Worm (Caenorhabditis elegans) whole organism, L4 larva: ENCODE measurements around the gene sav-1.

Experiments used
- F10B5.3 ChIP-seq: sonication (generic microtip); optimal IDR thresholded peaks from 2 replicates; lab custom pipeline; 2016; ENCODE audit warnings: mild to moderate bottlenecking, missing genetic modification characterization, missing compliant biosample characterization
- F26F4.8 ChIP-seq: fragments of 200-800 bp; sonication (Bioruptor generic); conservative IDR thresholded peaks from 2 replicates; pipeline ENCODE4 v1.3.6; 2022; ENCODE audit warnings: missing genetic modification characterization, missing compliant biosample characterization
- F37D6.2 ChIP-seq: sonication (generic microtip); optimal IDR thresholded peaks from 2 replicates; lab custom pipeline; 2016; ENCODE audit warnings: mild to moderate bottlenecking, missing genetic modification characterization, missing compliant biosample characterization
- R02D3.7 ChIP-seq: fragments of 150-350 bp; sonication (generic microtip); optimal IDR thresholded peaks from 3 replicates; lab custom pipeline; 2014; ENCODE audit warnings: missing biosample characterization, missing genetic modification characterization
- T20F7.1 ChIP-seq: fragments of 200-800 bp; sonication (Bioruptor generic); optimal IDR thresholded peaks from 2 replicates; lab custom pipeline; 2018; ENCODE audit warnings: mild to moderate bottlenecking, missing genetic modification characterization, missing compliant biosample characterization
- Y105C5A.15 ChIP-seq: fragments of 200-800 bp; sonication (Bioruptor generic); IDR thresholded peaks from 2 replicates; pipeline ENCODE4 v1.3.6; 2022; ENCODE audit warnings: missing genetic modification characterization, missing compliant biosample characterization
- Y48G9A.11 ChIP-seq: fragments of 200-800 bp; sonication (Bioruptor generic); IDR thresholded peaks from 2 replicates; pipeline ENCODE4 v1.3.6; 2022; ENCODE audit warnings: missing genetic modification reagents, missing genetic modification characterization, missing compliant biosample characterization
- ZK337.2 ChIP-seq: fragments of 200-800 bp; sonication (Bioruptor generic); IDR thresholded peaks from 2 replicates; pipeline ENCODE4 v1.3.6; 2022; ENCODE audit warnings: missing genetic modification reagents, missing genetic modification characterization, missing compliant biosample characterization
- ZK546.5 ChIP-seq, 2 experiments: sonication (generic microtip); optimal IDR thresholded peaks; 2 replicates each; lab custom pipeline; 2017; ENCODE audit warnings: missing biosample characterization in 2 of 2, missing genetic modification characterization in 2 of 2
- aly-2 ChIP-seq: sonication (generic microtip); optimal IDR thresholded peaks from 2 replicates; lab custom pipeline; 2018; ENCODE audit warnings: missing biosample characterization, missing genetic modification characterization
- arid-1 ChIP-seq: fragments of 200-800 bp; sonication (Bioruptor generic); conservative IDR thresholded peaks from 2 replicates; pipeline ENCODE4 v1.3.6; 2022; ENCODE audit warnings: missing genetic modification reagents, missing genetic modification characterization, missing compliant biosample characterization
- ceh-32 ChIP-seq: sonication (generic microtip); optimal IDR thresholded peaks from 2 replicates; lab custom pipeline; 2016; ENCODE audit warnings: mild to moderate bottlenecking, missing genetic modification characterization, missing compliant biosample characterization; ENCODE audit not compliant: poor library complexity
- ceh-44 ChIP-seq: fragments of 200-800 bp; sonication (Bioruptor generic); IDR thresholded peaks from 2 replicates; pipeline ENCODE4 v1.3.6; 2022; ENCODE audit warnings: missing genetic modification reagents, missing genetic modification characterization, missing compliant biosample characterization
- ceh-62 ChIP-seq: sonication (generic microtip); optimal IDR thresholded peaks from 2 replicates; lab custom pipeline; 2017; ENCODE audit warnings: missing biosample characterization, missing genetic modification characterization
- ceh-82 ChIP-seq: sonication (generic microtip); optimal IDR thresholded peaks from 2 replicates; lab custom pipeline; 2017; ENCODE audit warnings: missing biosample characterization, missing genetic modification characterization
- ces-1 ChIP-seq: fragments of 150-350 bp; sonication (generic microtip); optimal IDR thresholded peaks from 4 replicates; lab custom pipeline; 2014; ENCODE audit warnings: missing biosample characterization, missing genetic modification reagents, missing genetic modification characterization
- ctbp-1 ChIP-seq: fragments of 200-800 bp; sonication (Bioruptor generic); IDR thresholded peaks from 2 replicates; pipeline ENCODE4 v1.3.6; 2022; ENCODE audit warnings: missing genetic modification reagents, missing genetic modification characterization, missing compliant biosample characterization
- daf-19 ChIP-seq: fragments of 200-800 bp; sonication (Bioruptor generic); conservative IDR thresholded peaks from 2 replicates; pipeline ENCODE4 v1.3.6; 2022; ENCODE audit warnings: missing genetic modification characterization, missing compliant biosample characterization
- dmd-9 ChIP-seq: fragments of 200-800 bp; sonication (Bioruptor generic); IDR thresholded peaks from 2 replicates; pipeline ENCODE4 v1.3.6; 2022; ENCODE audit warnings: missing genetic modification reagents, missing genetic modification characterization, missing compliant biosample characterization
- dpl-1 ChIP-seq: fragments of 150-350 bp; optimal IDR thresholded peaks from 2 replicates; lab custom pipeline; 2014; ENCODE audit warnings: missing biosample characterization, missing genetic modification reagents, missing genetic modification characterization
- duxl-1 ChIP-seq: sonication (generic microtip); optimal IDR thresholded peaks from 2 replicates; lab custom pipeline; 2016; ENCODE audit warnings: mild to moderate bottlenecking, missing genetic modification characterization, moderate library complexity, missing compliant biosample characterization; ENCODE audit not compliant: poor library complexity
- egl-27 ChIP-seq: sonication (generic microtip); optimal IDR thresholded peaks from 3 replicates; lab custom pipeline; 2017; ENCODE audit warnings: missing biosample characterization, missing genetic modification reagents, missing genetic modification characterization
- fos-1 ChIP-seq: fragments of 150-350 bp; optimal IDR thresholded peaks from 2 replicates; lab custom pipeline; 2014; ENCODE audit warnings: missing biosample characterization, missing genetic modification characterization
- hlh-30 ChIP-seq: sonication (generic microtip); optimal IDR thresholded peaks from 2 replicates; lab custom pipeline; 2017; ENCODE audit warnings: antibody characterized with exemption, mild to moderate bottlenecking, missing genetic modification characterization, missing compliant biosample characterization; ENCODE audit not compliant: insufficient read depth
- lim-7 ChIP-seq: fragments of 200-800 bp; sonication (Bioruptor generic); IDR thresholded peaks from 2 replicates; pipeline ENCODE4 v1.3.6; 2022; ENCODE audit warnings: missing genetic modification characterization, missing compliant biosample characterization
- lin-13 ChIP-seq: fragments of 150-350 bp; optimal IDR thresholded peaks from 2 replicates; lab custom pipeline; 2014; ENCODE audit warnings: missing biosample characterization, missing genetic modification reagents, missing genetic modification characterization
- lin-29 ChIP-seq: fragments of 200-800 bp; sonication (Bioruptor generic); IDR thresholded peaks from 2 replicates; pipeline ENCODE4 v1.3.6; 2022; ENCODE audit warnings: missing genetic modification reagents, missing genetic modification characterization, missing compliant biosample characterization
- lin-38 ChIP-seq: fragments of 200-800 bp; sonication (Bioruptor generic); IDR thresholded peaks from 2 replicates; pipeline ENCODE4 v1.3.6; 2022; ENCODE audit warnings: missing genetic modification reagents, missing genetic modification characterization, missing compliant biosample characterization
- lir-3 ChIP-seq: sonication (generic microtip); optimal IDR thresholded peaks from 2 replicates; lab custom pipeline; 2016; ENCODE audit warnings: mild to moderate bottlenecking, missing genetic modification characterization, missing compliant biosample characterization
- lsy-2 ChIP-seq, 2 experiments: fragments of 150-350 bp in 1 of 2; sonication (generic microtip) in 1 of 2; optimal IDR thresholded peaks; 2 replicates each; lab custom pipeline; 2014 to 2017; ENCODE audit warnings: missing biosample characterization in 2 of 2, missing genetic modification characterization in 2 of 2
- madf-5 ChIP-seq, 2 experiments: fragments of 200-800 bp; sonication (Bioruptor generic); IDR thresholded peaks; 2 replicates each; pipeline ENCODE4 v1.3.6; 2022; ENCODE audit warnings: missing compliant biosample characterization in 2 of 2, missing genetic modification characterization in 2 of 2
- madf-9 ChIP-seq: fragments of 200-800 bp; sonication (Bioruptor generic); conservative IDR thresholded peaks from 2 replicates; pipeline ENCODE4 v1.3.6; 2022; ENCODE audit warnings: missing genetic modification reagents, missing genetic modification characterization, missing compliant biosample characterization
- mdl-1 ChIP-seq, 2 experiments: fragments of 150-350 bp in 1 of 2; sonication (generic microtip) in 1 of 2; optimal IDR thresholded peaks; 2 replicates each; lab custom pipeline; 2014 to 2017; ENCODE audit warnings: missing biosample characterization in 2 of 2, missing genetic modification characterization in 2 of 2
- mxl-2 ChIP-seq: fragments of 200-800 bp; sonication (Bioruptor generic); conservative IDR thresholded peaks from 2 replicates; pipeline ENCODE4 v1.3.6; 2022; ENCODE audit warnings: missing genetic modification reagents, missing genetic modification characterization, missing compliant biosample characterization
- nhr-10 ChIP-seq: fragments of 150-350 bp; optimal IDR thresholded peaks from 2 replicates; lab custom pipeline; 2014; ENCODE audit warnings: missing biosample characterization, missing genetic modification characterization
- nhr-111 ChIP-seq: fragments of 200-800 bp; sonication (Bioruptor generic); optimal IDR thresholded peaks from 2 replicates; lab custom pipeline; 2018; ENCODE audit warnings: mild to moderate bottlenecking, missing genetic modification characterization, missing compliant biosample characterization
- nhr-25 ChIP-seq: sonication (generic microtip); optimal IDR thresholded peaks from 2 replicates; lab custom pipeline; 2017; ENCODE audit warnings: missing genetic modification characterization, mild to moderate bottlenecking, missing compliant biosample characterization, antibody characterized with exemption, moderate library complexity, borderline replicate concordance; ENCODE audit not compliant: insufficient read depth
- nhr-28 ChIP-seq: fragments of 150-350 bp; optimal IDR thresholded peaks from 2 replicates; lab custom pipeline; 2014; ENCODE audit warnings: missing biosample characterization, missing genetic modification characterization
- nhr-42 ChIP-seq: fragments of 200-800 bp; sonication (Bioruptor generic); IDR thresholded peaks from 2 replicates; pipeline ENCODE4 v1.3.6; 2022; ENCODE audit warnings: missing genetic modification characterization, missing compliant biosample characterization
- nhr-48 ChIP-seq: sonication (generic microtip); optimal IDR thresholded peaks from 2 replicates; lab custom pipeline; 2016; ENCODE audit warnings: mild to moderate bottlenecking, missing genetic modification characterization, missing compliant biosample characterization
- nhr-76 ChIP-seq: fragments of 150-350 bp; optimal IDR thresholded peaks from 2 replicates; lab custom pipeline; 2014; ENCODE audit warnings: missing biosample characterization, missing genetic modification characterization
- nhr-77 ChIP-seq: fragments of 150-350 bp; optimal IDR thresholded peaks from 2 replicates; lab custom pipeline; 2014; ENCODE audit warnings: missing biosample characterization, missing genetic modification characterization
- pha-4 ChIP-seq, 2 experiments: fragments of 150-350 bp in 1 of 2; fragments of 200-800 bp in 1 of 2; sonication (Bioruptor generic) in 1 of 2; IDR thresholded peaks in 1 of 2; optimal IDR thresholded peaks in 1 of 2; 2 replicates each; pipeline versions ENCODE4 v1.3.6 to Lab custom; 2014 to 2022; ENCODE audit warnings: missing genetic modification characterization in 2 of 2, missing genetic modification reagents in 2 of 2, missing biosample characterization in 1 of 2, missing compliant biosample characterization in 1 of 2
- php-3 ChIP-seq: fragments of 200-800 bp; sonication (Bioruptor generic); IDR thresholded peaks from 2 replicates; pipeline ENCODE4 v1.3.6; 2022; ENCODE audit warnings: missing genetic modification reagents, missing genetic modification characterization, missing compliant biosample characterization
- saeg-2 ChIP-seq: fragments of 200-800 bp; sonication (Bioruptor generic); IDR thresholded peaks from 2 replicates; pipeline ENCODE4 v1.3.6; 2022; ENCODE audit warnings: missing genetic modification reagents, missing genetic modification characterization, missing compliant biosample characterization
- snpc-1.2 ChIP-seq: fragments of 200-800 bp; sonication (Bioruptor generic); IDR thresholded peaks from 2 replicates; pipeline ENCODE4 v1.3.6; 2022; ENCODE audit warnings: missing genetic modification reagents, missing genetic modification characterization, missing compliant biosample characterization
- snpc-4 ChIP-seq: fragments of 150-350 bp; optimal IDR thresholded peaks from 2 replicates; lab custom pipeline; 2014; ENCODE audit warnings: missing biosample characterization, missing genetic modification characterization
- spr-1 ChIP-seq: sonication (generic microtip); optimal IDR thresholded peaks from 2 replicates; lab custom pipeline; 2016; ENCODE audit warnings: mild to moderate bottlenecking, missing genetic modification characterization, missing compliant biosample characterization
- unc-130 ChIP-seq: sonication (generic microtip); optimal IDR thresholded peaks from 2 replicates; lab custom pipeline; 2016; ENCODE audit warnings: missing genetic modification reagents, missing genetic modification characterization, missing compliant biosample characterization
- ztf-11 ChIP-seq: fragments of 150-350 bp; optimal IDR thresholded peaks from 2 replicates; lab custom pipeline; 2014; ENCODE audit warnings: missing biosample characterization, missing genetic modification characterization
- ztf-7 ChIP-seq: fragments of 150-350 bp; optimal IDR thresholded peaks from 2 replicates; lab custom pipeline; 2014; ENCODE audit warnings: missing biosample characterization, missing genetic modification characterization

The sav-1 gene

ce11 chrX:2237438-2237961 lies 49.5 kb downstream of the sav-1 start, which contains the start of gene vha-15 (continued):
- TF ChIP-seq nhr-48 (no peak), ztf-7 (tag; lab: Kevin White, UChicago) (no peak), pha-4 (GFP tag; IDR thresholded peaks at IDR 0.05; lab: Robert Waterston, UW) (0 out of 2 replicates have a peak, but pooled peaks have one; percentile 35), pha-4 (tag; optimal IDR thresholded peaks at IDR 0.05; lab: Kevin White, UChicago) (peak; percentile 31), ceh-62 (tag; lab: Kevin White, UChicago) (no peak), F26F4.8 (GFP tag; lab: Robert Waterston, UW) (no peak), nhr-10 (tag; lab: Kevin White, UChicago) (no peak), nhr-76 (tag; lab: Kevin White, UChicago) (no peak), dmd-9 (GFP tag; lab: Robert Waterston, UW) (no peak), nhr-111 (GFP tag; lab: Kevin White, UChicago) (no peak), snpc-1.2 (no peak), ceh-32 (no peak), lin-38 (GFP tag; lab: Robert Waterston, UW) (no peak), F37D6.2 (tag; lab: Kevin White, UChicago) (no peak), ztf-11 (no peak), aly-2 (tag; lab: Kevin White, UChicago) (no peak), lsy-2 (tag; optimal IDR thresholded peaks at IDR 0.05; lab: Kevin White, UChicago) (peak; percentile 86 to 93), Y48G9A.11 (GFP tag; lab: Robert Waterston, UW) (no peak), nhr-42 (no peak), spr-1 (no peak), nhr-25 (tag; lab: Kevin White, UChicago) (peak; percentile 13), lim-7 (GFP tag; lab: Robert Waterston, UW) (no peak), nhr-28 (tag; lab: Kevin White, UChicago) (peak; percentile 71), mdl-1 (tag; optimal IDR thresholded peaks at IDR 0.05; lab: Kevin White, UChicago) (peak in 1 of 2 experiments; percentile 60), hlh-30 (tag; lab: Kevin White, UChicago) (peak; percentile 76), F10B5.3 (tag; lab: Kevin White, UChicago) (no peak), ces-1 (GFP tag; lab: Kevin White, UChicago) (no peak), ctbp-1 (GFP tag; lab: Robert Waterston, UW) (peak; percentile 69), lin-29 (GFP tag; lab: Robert Waterston, UW) (no peak), madf-5 (GFP tag; IDR thresholded peaks at IDR 0.05; lab: Robert Waterston, UW) (no peak), unc-130 (GFP tag; lab: Kevin White, UChicago) (no peak), ceh-82 (tag; lab: Kevin White, UChicago) (no peak), fos-1 (tag; lab: Kevin White, UChicago) (no peak), snpc-4 (tag; lab: Kevin White, UChicago) (no peak), nhr-77 (peak; percentile 67), mxl-2 (GFP tag; lab: Robert Waterston, UW) (no peak), arid-1 (GFP tag; lab: Robert Waterston, UW) (no peak), php-3 (no peak), daf-19 (GFP tag; lab: Robert Waterston, UW) (no peak), ZK337.2 (GFP tag; lab: Robert Waterston, UW) (no peak), R02D3.7 (tag; lab: Kevin White, UChicago) (no peak), egl-27 (tag; lab: Kevin White, UChicago) (no peak), ceh-44 (GFP tag; lab: Robert Waterston, UW) (no peak), madf-9 (no peak), duxl-1 (tag; lab: Kevin White, UChicago) (peak; percentile 51), lin-13 (GFP tag; lab: Kevin White, UChicago) (peak; percentile 79), dpl-1 (GFP tag; lab: Kevin White, UChicago) (peak; percentile 58), Y105C5A.15 (GFP tag; lab: Robert Waterston, UW) (no peak), saeg-2 (GFP tag; lab: Robert Waterston, UW) (no peak), lir-3 (tag; lab: Kevin White, UChicago) (no peak), ZK546.5 (tag; optimal IDR thresholded peaks at IDR 0.05; lab: Kevin White, UChicago) (peak; percentile 3 to 69), T20F7.1 (GFP tag; lab: Kevin White, UChicago) (no peak)
